Worm (Caenorhabditis elegans): ENCODE data around the gene Y73B6BL.31.

The Y73B6BL.31 gene

DNA sequence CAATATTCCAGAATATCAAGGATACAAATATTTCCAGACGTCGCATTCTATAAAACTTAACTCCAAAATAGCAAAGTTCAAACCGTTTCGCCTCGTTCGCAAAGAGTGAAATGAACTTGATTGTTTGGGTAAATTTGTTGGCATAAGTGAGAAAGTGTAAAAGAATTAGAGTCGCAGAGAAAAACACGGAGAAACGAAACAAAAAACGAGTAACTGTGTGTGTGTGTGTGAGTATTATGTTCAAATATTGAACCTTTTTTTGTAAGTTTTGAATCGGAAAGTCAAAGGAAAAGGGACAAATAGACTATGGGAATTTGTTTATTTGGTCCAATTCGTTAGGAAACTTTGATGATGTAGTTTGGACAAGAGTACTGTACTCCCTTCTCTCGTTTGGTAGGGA, 10.1 kb upstream of the Y73B6BL.31 start, which contains the start of gene acp-7:
Gene acp-7, minus strand, starts transcription at position 101 of the 400 bp plus-strand sequence.
- no peak for TF ChIP-seq unc-39 (tag; optimal IDR thresholded peaks at IDR 0.05)
- TF ChIP-seq hlh-1 (tag; optimal IDR thresholded peaks at IDR 0.05), result no peak
- TF ChIP-seq bed-3 (GFP tag; optimal IDR thresholded peaks at IDR 0.05), result no peak
- no peak for TF ChIP-seq elt-1 (tag; optimal IDR thresholded peaks at IDR 0.05; ENCODE audit: borderline replicate concordance, insufficient read depth)
- no peak for TF ChIP-seq lin-32 (GFP tag; optimal IDR thresholded peaks at IDR 0.05)
- TF ChIP-seq lsy-2 (tag; optimal IDR thresholded peaks at IDR 0.05), result no peak
- no peak for TF ChIP-seq ceh-83 (GFP tag; optimal IDR thresholded peaks at IDR 0.05)
- TF ChIP-seq pha-4 (tag; optimal IDR thresholded peaks at IDR 0.05), result no peak
- TF ChIP-seq snpc-4 (tag; optimal IDR thresholded peaks at IDR 0.05), result no peak
- no peak for TF ChIP-seq ham-2 (GFP tag; optimal IDR thresholded peaks at IDR 0.05)
- no peak for TF ChIP-seq unc-120 (tag; optimal IDR thresholded peaks at IDR 0.05; ENCODE audit: poor library complexity, severe bottlenecking)
- no peak for TF ChIP-seq sptf-1 (tag; optimal IDR thresholded peaks at IDR 0.05)
- no peak for TF ChIP-seq ces-1 (GFP tag; optimal IDR thresholded peaks at IDR 0.05)
- no peak for TF ChIP-seq zip-8 (tag; optimal IDR thresholded peaks at IDR 0.05)
- TF ChIP-seq nhr-12 (tag; optimal IDR thresholded peaks at IDR 0.05), result no peak
- TF ChIP-seq nhr-28 (tag; optimal IDR thresholded peaks at IDR 0.05), result no peak
- no peak for TF ChIP-seq ceh-39 (tag; optimal IDR thresholded peaks at IDR 0.05)
- TF ChIP-seq elt-3 (tag; optimal IDR thresholded peaks at IDR 0.05), result no peak

DNA sequence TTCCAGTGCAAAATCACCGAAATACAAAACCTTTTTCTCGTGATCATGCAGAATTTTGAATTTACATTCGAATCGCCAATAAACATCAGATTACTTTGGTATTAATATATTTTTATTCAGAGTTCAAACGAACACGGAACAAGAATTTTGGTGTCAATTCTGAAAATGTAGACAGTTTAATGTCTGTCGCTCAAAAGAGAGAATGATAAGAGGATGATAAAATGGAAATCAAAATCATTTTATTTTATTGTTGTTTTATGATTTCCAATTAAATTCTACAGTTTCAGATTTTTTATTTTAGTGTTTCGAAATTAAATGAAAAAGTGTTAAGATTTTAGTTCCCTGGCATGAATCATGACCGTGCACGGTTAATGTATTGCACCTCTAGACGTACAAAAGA, 9.3 kb upstream of the Y73B6BL.31 start:
- TF ChIP-seq pha-4 (tag; optimal IDR thresholded peaks at IDR 0.05) (no peak), lsy-2 (tag; optimal IDR thresholded peaks at IDR 0.05) (no peak), lin-32 (GFP tag; optimal IDR thresholded peaks at IDR 0.05) (no peak), sem-2 (GFP tag; optimal IDR thresholded peaks at IDR 0.05) (no peak), nhr-28 (tag; optimal IDR thresholded peaks at IDR 0.05) (no peak), ces-1 (GFP tag; optimal IDR thresholded peaks at IDR 0.05) (no peak), ztf-11 (tag; optimal IDR thresholded peaks at IDR 0.05) (no peak), unc-62 (GFP tag; optimal IDR thresholded peaks at IDR 0.05) (no peak), lin-13 (tag; optimal IDR thresholded peaks at IDR 0.05) (no peak), drap-1 (GFP tag; optimal IDR thresholded peaks at IDR 0.05) (no peak), hlh-1 (tag; optimal IDR thresholded peaks at IDR 0.05) (no peak), mep-1 (tag; optimal IDR thresholded peaks at IDR 0.05) (no peak), M03D4.4 (tag; optimal IDR thresholded peaks at IDR 0.05) (no peak)

- TF ChIP-seq mab-5 (tag; optimal IDR thresholded peaks at IDR 0.05) (no peak), lin-13 (tag; optimal IDR thresholded peaks at IDR 0.05) (no peak), mep-1 (tag; optimal IDR thresholded peaks at IDR 0.05) (no peak), unc-62 (GFP tag; optimal IDR thresholded peaks at IDR 0.05) (no peak), lsy-2 (tag; optimal IDR thresholded peaks at IDR 0.05) (no peak), M03D4.4 (tag; optimal IDR thresholded peaks at IDR 0.05) (no peak), sem-2 (GFP tag; optimal IDR thresholded peaks at IDR 0.05) (no peak)
These were observed 8.3 kb upstream of the Y73B6BL.31 start for ce11 chrIV:6433424-6433823.

DNA sequence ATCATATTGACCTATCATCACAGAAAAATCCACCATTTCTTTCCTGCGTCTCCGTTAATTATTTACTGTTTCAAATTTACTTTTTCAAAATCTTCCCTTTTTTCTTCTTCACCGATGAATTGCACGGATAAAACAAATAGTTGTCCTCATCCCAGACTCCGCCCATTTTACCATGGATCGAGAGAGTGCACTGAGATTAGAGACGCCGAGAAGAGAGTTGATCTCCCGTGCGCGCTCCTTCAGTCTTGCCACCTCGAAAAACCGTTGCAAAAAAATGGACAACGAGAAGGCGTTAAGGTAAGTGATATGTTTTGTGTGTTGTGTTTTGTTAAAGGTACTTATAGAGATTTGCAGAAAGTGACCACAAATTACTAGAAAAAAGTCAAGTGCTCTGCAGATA, 3.6 kb upstream of the Y73B6BL.31 start, which contains the start of gene dlc-5:
Gene dlc-5, plus strand, starts transcription at position 154 of the 400 bp plus-strand sequence.
- TF ChIP-seq cnd-1 (tag; optimal IDR thresholded peaks at IDR 0.05) (no peak), nhr-12 (tag; optimal IDR thresholded peaks at IDR 0.05) (no peak), unc-62 (GFP tag; optimal IDR thresholded peaks at IDR 0.05) (no peak), blmp-1 (tag; optimal IDR thresholded peaks at IDR 0.05) (no peak), mab-5 (tag; optimal IDR thresholded peaks at IDR 0.05) (no peak)

ce11 chrIV:6442016-6442618, 416 bp downstream of the Y73B6BL.31 start:
- TF ChIP-seq ceh-83 (GFP tag; optimal IDR thresholded peaks at IDR 0.05), result peak; percentile 54
- TF ChIP-seq ceh-43 (GFP tag; optimal IDR thresholded peaks at IDR 0.05), result no peak

- TF ChIP-seq elt-1 (tag; optimal IDR thresholded peaks at IDR 0.05; ENCODE audit: borderline replicate concordance, insufficient read depth), result no peak
These were observed 1.3 kb downstream of the Y73B6BL.31 start for ce11 chrIV:6443018-6443417.

Measured in whole organism, mixed stage, embryonic.